Fruit fly (Drosophila melanogaster) whole organism, wandering third instar larva: ENCODE measurements around the gene agt.

Source experiments
- Abd-B ChIP-seq: fragments of >200 bp; optimal IDR thresholded peaks from 2 replicates; lab custom pipeline; 2017; ENCODE audit warnings: missing biosample characterization, missing genetic modification characterization
- CG32264 ChIP-seq: fragments of 200-800 bp; sonication (Bioruptor generic); optimal IDR thresholded peaks from 2 replicates; lab custom pipeline; 2016; ENCODE audit warnings: missing biosample characterization, missing genetic modification characterization
- CG9705 ChIP-seq: fragments of 200-800 bp; sonication (Bioruptor generic); optimal IDR thresholded peaks from 2 replicates; lab custom pipeline; 2018; ENCODE audit warnings: missing biosample characterization, mild to moderate bottlenecking, missing genetic modification characterization
- CrebA ChIP-seq: fragments of 200-800 bp; sonication (Bioruptor generic); optimal IDR thresholded peaks from 2 replicates; lab custom pipeline; 2016; ENCODE audit warnings: missing biosample characterization, mild to moderate bottlenecking, missing genetic modification characterization, borderline replicate concordance
- Dfd ChIP-seq: fragments of >200 bp; optimal IDR thresholded peaks from 2 replicates; lab custom pipeline; 2017; ENCODE audit warnings: missing biosample characterization, missing genetic modification characterization
- Dif ChIP-seq: fragments of 200-275, 200-300 bp; sonication (Bioruptor generic); optimal IDR thresholded peaks from 2 replicates; lab custom pipeline; 2018; ENCODE audit warnings: missing biosample characterization, missing genetic modification characterization; ENCODE audit not compliant: partially characterized antibody
- GATAd ChIP-seq: sonication (Bioruptor generic); optimal IDR thresholded peaks from 2 replicates; lab custom pipeline; 2016; ENCODE audit warnings: missing biosample characterization, missing genetic modification characterization
- HLH106 ChIP-seq: fragments of 200-800 bp; optimal IDR thresholded peaks from 3 replicates; lab custom pipeline; 2019; ENCODE audit warnings: missing biosample characterization, mild to moderate bottlenecking, missing genetic modification characterization, moderate library complexity
- Hr78 ChIP-seq: fragments of >200 bp; optimal IDR thresholded peaks from 2 replicates; lab custom pipeline; 2017; ENCODE audit warnings: missing biosample characterization, missing genetic modification characterization
- Hr83 ChIP-seq: fragments of 200-300 bp; sonication (Bioruptor generic); optimal IDR thresholded peaks from 2 replicates; lab custom pipeline; 2016; ENCODE audit warnings: missing biosample characterization, mild to moderate bottlenecking, missing genetic modification characterization, moderate library complexity; ENCODE audit not compliant: poor library complexity, severe bottlenecking
- Jra ChIP-seq: sonication (Bioruptor generic); optimal IDR thresholded peaks from 2 replicates; lab custom pipeline; 2016; ENCODE audit warnings: missing biosample characterization, missing genetic modification characterization
- Mio ChIP-seq: sonication (Bioruptor generic); optimal IDR thresholded peaks from 2 replicates; lab custom pipeline; 2016; ENCODE audit warnings: missing biosample characterization, missing genetic modification characterization
- Myc ChIP-seq: fragments of >200 bp; optimal IDR thresholded peaks from 2 replicates; lab custom pipeline; 2017
- N ChIP-seq: fragments of >200 bp; optimal IDR thresholded peaks from 2 replicates; lab custom pipeline; 2018; ENCODE audit warnings: missing biosample characterization, missing external identifiers, missing genetic modification characterization
- OdsH ChIP-seq: fragments of 200-800 bp; sonication (Bioruptor generic); optimal IDR thresholded peaks from 2 replicates; lab custom pipeline; 2016; ENCODE audit warnings: missing biosample characterization, mild to moderate bottlenecking, missing genetic modification characterization
- Rel ChIP-seq, 2 experiments: fragments of 200-800 bp; sonication (Bioruptor generic) in 1 of 2; optimal IDR thresholded peaks; 2 replicates in 1 of 2; 3 replicates in 1 of 2; lab custom pipeline; 2016 to 2019; ENCODE audit warnings: mild to moderate bottlenecking in 2 of 2, missing biosample characterization in 2 of 2, missing genetic modification characterization in 2 of 2, moderate library complexity in 1 of 2
- Sp1 ChIP-seq: fragments of 200-800 bp; sonication (Bioruptor generic); optimal IDR thresholded peaks from 3 replicates; lab custom pipeline; 2019; ENCODE audit warnings: missing biosample characterization, mild to moderate bottlenecking, missing genetic modification characterization, moderate library complexity
- Vsx2 ChIP-seq: fragments of 200-300, 225-300 bp; sonication (Bioruptor generic); optimal IDR thresholded peaks from 2 replicates; lab custom pipeline; 2018; ENCODE audit warnings: missing biosample characterization, missing genetic modification characterization; ENCODE audit not compliant: partially characterized antibody
- brk ChIP-seq: fragments of 200-800 bp; sonication (Bioruptor generic); optimal IDR thresholded peaks from 2 replicates; lab custom pipeline; 2016; ENCODE audit warnings: missing biosample characterization, mild to moderate bottlenecking, missing genetic modification characterization
- dl ChIP-seq, 2 experiments: fragments of 175-275, 200-275 bp in 1 of 2; fragments of 200-275 bp in 1 of 2; sonication (Bioruptor generic); optimal IDR thresholded peaks; lab custom pipeline; 2018; ENCODE audit warnings: mild to moderate bottlenecking in 2 of 2, missing biosample characterization in 2 of 2, missing genetic modification characterization in 2 of 2, moderate library complexity in 2 of 2; ENCODE audit not compliant: partially characterized antibody in 2 of 2, insufficient read depth in 1 of 2
- dmrt93B ChIP-seq: fragments of 200-800 bp; sonication (Bioruptor generic); optimal IDR thresholded peaks from 2 replicates; lab custom pipeline; 2018; ENCODE audit warnings: missing biosample characterization, mild to moderate bottlenecking, missing genetic modification characterization
- dsf ChIP-seq: sonication (Bioruptor generic); optimal IDR thresholded peaks from 2 replicates; lab custom pipeline; 2016; ENCODE audit warnings: missing biosample characterization, missing genetic modification characterization, borderline replicate concordance
- foxo ChIP-seq, 2 experiments: fragments of 200-800 bp; sonication (Bioruptor generic); optimal IDR thresholded peaks; 2 replicates in 1 of 2; 3 replicates in 1 of 2; lab custom pipeline; 2016 to 2017; ENCODE audit warnings: missing biosample characterization in 2 of 2, missing genetic modification characterization in 2 of 2
- fru ChIP-seq: fragments of 200-800 bp; sonication (Bioruptor generic); optimal IDR thresholded peaks from 3 replicates; lab custom pipeline; 2016; ENCODE audit warnings: missing biosample characterization, mild to moderate bottlenecking, missing genetic modification characterization
- h ChIP-seq: fragments of 200-800 bp; sonication (Bioruptor generic); optimal IDR thresholded peaks from 3 replicates; lab custom pipeline; 2016; ENCODE audit warnings: missing biosample characterization, mild to moderate bottlenecking, missing genetic modification characterization
- jim ChIP-seq: fragments of 175-275, 200-325 bp; sonication (Bioruptor generic); optimal IDR thresholded peaks from 2 replicates; lab custom pipeline; 2016; ENCODE audit warnings: missing biosample characterization, mild to moderate bottlenecking, missing genetic modification characterization
- lola ChIP-seq: fragments of >200 bp; optimal IDR thresholded peaks from 2 replicates; lab custom pipeline; 2017; ENCODE audit warnings: missing biosample characterization, missing genetic modification characterization
- pan ChIP-seq: fragments of >200 bp; optimal IDR thresholded peaks from 2 replicates; lab custom pipeline; 2017
- psq ChIP-seq: fragments of 200-800 bp; sonication (Bioruptor generic); optimal IDR thresholded peaks from 3 replicates; lab custom pipeline; 2017; ENCODE audit warnings: missing biosample characterization, mild to moderate bottlenecking, missing genetic modification characterization, moderate library complexity
- rgr ChIP-seq: fragments of 200-800 bp; sonication (Bioruptor generic); optimal IDR thresholded peaks from 3 replicates; lab custom pipeline; 2016; ENCODE audit warnings: missing biosample characterization, mild to moderate bottlenecking, missing genetic modification characterization
- sage ChIP-seq: fragments of 200-800 bp; sonication (Bioruptor generic); optimal IDR thresholded peaks from 2 replicates; lab custom pipeline; 2016; ENCODE audit warnings: missing biosample characterization, mild to moderate bottlenecking, missing genetic modification characterization
- sv ChIP-seq: fragments of 200-800 bp; sonication (Bioruptor generic); optimal IDR thresholded peaks from 3 replicates; lab custom pipeline; 2016; ENCODE audit warnings: missing biosample characterization, missing genetic modification characterization
- tai ChIP-seq: sonication (Bioruptor generic); optimal IDR thresholded peaks from 2 replicates; lab custom pipeline; 2016; ENCODE audit warnings: missing biosample characterization, missing genetic modification characterization
- usp ChIP-seq: fragments of >200 bp; optimal IDR thresholded peaks from 2 replicates; lab custom pipeline; 2017; ENCODE audit warnings: missing biosample characterization, missing genetic modification characterization
- woc ChIP-seq: sonication (Bioruptor generic); optimal IDR thresholded peaks from 2 replicates; lab custom pipeline; 2016; ENCODE audit warnings: missing biosample characterization, mild to moderate bottlenecking, missing genetic modification characterization

agt gene

DNA sequence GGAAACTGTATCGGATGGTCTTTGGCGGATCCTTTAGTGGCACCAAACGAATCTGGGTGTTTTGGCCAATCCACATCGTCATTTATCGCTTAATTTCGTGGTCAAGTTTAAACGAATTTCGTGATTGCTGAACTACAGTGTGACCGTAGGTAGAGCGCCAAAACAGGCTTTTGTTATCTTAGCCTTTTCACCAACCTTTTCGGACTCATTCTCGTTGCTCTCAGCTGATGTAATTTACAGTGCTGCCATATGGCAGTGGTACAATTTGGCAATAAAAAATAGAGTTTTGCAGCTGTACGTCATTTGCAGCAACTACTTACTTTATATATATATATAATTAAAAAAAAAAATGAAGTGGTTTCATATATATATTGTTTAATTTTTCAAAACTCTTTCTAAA, at the start of gene agt:
Gene agt, minus strand, starts transcription at position 160 of the 400 bp plus-strand sequence.
- no peak for TF ChIP-seq Rel (GFP tag; optimal IDR thresholded peaks at IDR 0.05; lab: Kevin White, UChicago)
- peak; percentile 45 for TF ChIP-seq Rel (tag; optimal IDR thresholded peaks at IDR 0.05; lab: Kevin White, UChicago)
- no peak for TF ChIP-seq dmrt93B (GFP tag; lab: Kevin White, UChicago)
- no peak for TF ChIP-seq Hr78 (GFP tag; lab: Kevin White, UChicago)
- TF ChIP-seq woc (GFP tag; lab: Kevin White, UChicago): no peak
- TF ChIP-seq Myc (lab: Kevin White, UChicago): peak; percentile 74

DNA sequence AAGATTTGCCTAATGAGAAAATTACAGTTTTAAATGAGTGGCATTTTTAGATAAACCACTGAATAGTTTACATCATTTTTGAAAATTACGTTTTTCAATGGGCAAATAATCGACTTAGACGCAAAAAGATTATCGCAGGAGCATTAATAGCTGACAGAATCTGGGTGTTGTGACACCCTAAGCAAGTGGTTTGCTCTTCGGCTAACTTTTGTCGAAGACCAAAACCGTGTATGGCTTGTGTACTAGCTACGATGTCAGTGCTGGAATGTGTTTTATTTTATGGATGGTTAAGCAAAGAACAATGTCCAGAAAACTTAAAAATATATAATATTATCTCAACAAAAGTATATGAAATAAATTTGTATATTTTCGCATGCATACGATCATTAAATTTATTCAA, 49.0 kb upstream of the agt start:
- no peak for TF ChIP-seq CG32264 (GFP tag; lab: Kevin White, UChicago)
- no peak for TF ChIP-seq Myc (lab: Kevin White, UChicago)
- TF ChIP-seq dl (GFP tag; optimal IDR thresholded peaks at IDR 0.05; lab: Kevin White, UChicago; ENCODE audit: insufficient read depth in 1 of 2, partially characterized antibody in 2 of 2): peak in 1 of 2 experiments; percentile 3
- no peak for TF ChIP-seq rgr (GFP tag; lab: Kevin White, UChicago)
- peak; percentile 57 for TF ChIP-seq Dif

DNA sequence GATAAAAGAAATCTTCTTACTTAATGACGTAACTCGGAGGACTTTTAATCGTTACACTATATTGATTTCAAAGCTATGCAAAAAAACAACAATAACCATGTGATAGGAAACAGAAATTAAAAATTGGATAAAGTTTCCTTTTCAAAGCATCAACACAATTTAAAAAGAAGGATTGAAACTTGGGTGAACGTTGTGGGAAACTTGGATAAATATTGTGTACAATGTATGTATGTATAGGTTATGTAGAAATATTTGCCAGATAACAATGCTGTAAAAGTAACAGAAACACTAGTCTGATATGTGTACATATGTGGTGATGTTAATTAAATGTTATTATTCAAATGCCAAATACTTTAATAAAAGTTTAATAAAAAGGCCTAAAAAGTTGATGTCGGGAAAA, 46.4 kb upstream of the agt start:
- no peak for TF ChIP-seq CG9705
- no peak for TF ChIP-seq Hr78 (GFP tag; lab: Kevin White, UChicago)
- TF ChIP-seq fru (GFP tag; lab: Kevin White, UChicago): no peak
- no peak for TF ChIP-seq Dfd
- no peak for TF ChIP-seq dsf (GFP tag; lab: Kevin White, UChicago)
- TF ChIP-seq pan (lab: Kevin White, UChicago): no peak
- no peak for TF ChIP-seq sage
- no peak for TF ChIP-seq Hr83 (GFP tag; lab: Kevin White, UChicago)
- no peak for TF ChIP-seq tai
- no peak for TF ChIP-seq usp (GFP tag; lab: Kevin White, UChicago)
- TF ChIP-seq Abd-B (GFP tag; lab: Kevin White, UChicago): no peak
- no peak for TF ChIP-seq woc (GFP tag; lab: Kevin White, UChicago)
- no peak for TF ChIP-seq CG32264 (GFP tag; lab: Kevin White, UChicago)
- TF ChIP-seq Sp1: no peak
- no peak for TF ChIP-seq psq (GFP tag; lab: Kevin White, UChicago)
- no peak for TF ChIP-seq jim

DNA sequence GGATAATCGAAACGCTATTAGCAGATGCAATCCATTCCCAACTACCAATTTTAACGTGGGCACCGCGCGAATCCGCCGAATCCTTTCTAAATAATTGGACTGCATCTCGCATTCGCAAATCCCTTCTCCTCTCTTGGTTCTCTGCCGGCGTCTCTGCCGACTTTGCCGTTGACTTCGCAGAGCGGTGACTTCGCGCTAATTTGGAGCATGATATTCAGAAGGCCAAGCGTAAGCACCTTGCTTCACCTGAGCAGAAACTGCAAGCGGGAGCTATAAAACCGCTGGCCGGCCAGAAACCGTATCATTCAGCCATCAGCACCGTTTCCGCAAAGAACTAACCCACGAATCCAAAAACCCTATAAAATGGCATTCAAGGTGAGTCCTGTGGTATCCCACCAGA, 43.9 kb upstream of the agt start, which contains the start of gene Ccp84Aa:
Gene Ccp84Aa, plus strand, starts transcription at position 301 of the 400 bp plus-strand sequence.
- TF ChIP-seq brk (no peak), OdsH (no peak), Jra (GFP tag; lab: Kevin White, UChicago) (no peak), sv (GFP tag; lab: Kevin White, UChicago) (no peak), Vsx2 (GFP tag; lab: Kevin White, UChicago) (no peak), Dif (no peak), h (GFP tag; lab: Kevin White, UChicago) (no peak), CrebA (GFP tag; lab: Kevin White, UChicago) (no peak), jim (no peak), dsf (GFP tag; lab: Kevin White, UChicago) (no peak), woc (GFP tag; lab: Kevin White, UChicago) (no peak), lola (GFP tag; lab: Kevin White, UChicago) (no peak), N (GFP tag; lab: Kevin White, UChicago) (no peak), HLH106 (tag; lab: Kevin White, UChicago) (no peak), Mio (GFP tag; lab: Kevin White, UChicago) (no peak), foxo (GFP tag; optimal IDR thresholded peaks at IDR 0.05; lab: Kevin White, UChicago) (no peak), CG9705 (no peak), GATAd (GFP tag; lab: Kevin White, UChicago) (no peak)
